Fruit fly (Drosophila melanogaster): ENCODE results near the gene Agpat1.

DNA sequence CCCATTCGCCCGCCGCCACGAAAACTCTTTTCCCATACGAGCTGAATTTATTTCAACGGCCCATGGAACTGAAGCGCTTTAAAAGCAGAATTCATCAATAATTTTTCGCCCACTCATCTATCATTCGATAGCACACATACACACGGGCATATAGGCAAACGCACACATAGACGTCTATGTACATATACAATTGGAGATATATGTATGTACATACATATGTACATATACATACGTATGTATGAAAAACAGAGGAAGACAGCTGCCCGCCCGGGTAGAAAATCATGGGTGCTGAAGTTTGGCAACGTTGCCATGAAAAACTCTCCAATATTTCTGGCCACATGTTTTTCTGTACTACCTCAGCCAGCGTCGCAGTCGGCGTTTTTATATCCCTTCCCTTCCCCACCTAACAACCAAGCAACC lies 31.3 kb upstream of the Agpat1 start:
- no peak for TF ChIP-seq insv (optimal IDR thresholded peaks at IDR 0.05)
- TF ChIP-seq psq (optimal IDR thresholded peaks at IDR 0.05), result no peak
- TF ChIP-seq h (optimal IDR thresholded peaks at IDR 0.05), result no peak
- no peak for TF ChIP-seq Myc (optimal IDR thresholded peaks at IDR 0.05)
- no peak for TF ChIP-seq ttk (optimal IDR thresholded peaks at IDR 0.05)

All from Kc167 (cell line).